Fruit fly (Drosophila melanogaster) whole organism, pupa: ENCODE data around the gene CG15046.

Experiments used
- CG10348 ChIP-seq: fragments of 200-800 bp; sonication (Bioruptor generic); IDR thresholded peaks from 2 replicates; pipeline ENCODE4 v1.3.6; 2022; ENCODE audit warnings: missing biosample characterization, missing genetic modification characterization
- CG12605 ChIP-seq: fragments of 200-800 bp; sonication (Bioruptor generic); IDR thresholded peaks from 2 replicates; pipeline ENCODE4 v1.3.6; 2022; ENCODE audit warnings: missing biosample characterization, missing genetic modification characterization
- CG13204 ChIP-seq: fragments of 200-800 bp; sonication (Bioruptor generic); optimal IDR thresholded peaks from 2 replicates; lab custom pipeline; 2018; ENCODE audit warnings: missing biosample characterization, mild to moderate bottlenecking, missing genetic modification characterization, moderate library complexity
- CG14655 ChIP-seq: fragments of 200-800 bp; sonication (Bioruptor generic); optimal IDR thresholded peaks from 3 replicates; lab custom pipeline; 2017; ENCODE audit warnings: mild to moderate bottlenecking, missing biosample characterization, missing genetic modification reagents, missing genetic modification characterization
- CG15710 ChIP-seq: fragments of 200-800 bp; sonication (Bioruptor generic); optimal IDR thresholded peaks from 2 replicates; lab custom pipeline; 2018; ENCODE audit warnings: missing biosample characterization, mild to moderate bottlenecking, missing genetic modification characterization, moderate library complexity
- CG17806 ChIP-seq: fragments of 200-800 bp; sonication (Bioruptor generic); optimal IDR thresholded peaks from 2 replicates; lab custom pipeline; 2018; ENCODE audit warnings: missing biosample characterization, mild to moderate bottlenecking, missing genetic modification characterization, moderate library complexity
- CG32121 ChIP-seq: fragments of 200-800 bp; sonication (Bioruptor generic); IDR thresholded peaks from 2 replicates; pipeline ENCODE4 v1.3.6; 2022; ENCODE audit warnings: missing biosample characterization, missing genetic modification characterization
- CG34367 ChIP-seq: fragments of 200-800 bp; sonication (Bioruptor generic); optimal IDR thresholded peaks from 2 replicates; lab custom pipeline; 2018; ENCODE audit warnings: missing biosample characterization, mild to moderate bottlenecking, missing genetic modification characterization
- CG4496 ChIP-seq: fragments of 200-800 bp; sonication (Bioruptor generic); IDR thresholded peaks from 3 replicates; pipeline ENCODE4 v1.3.6; 2022; ENCODE audit warnings: missing biosample characterization, missing genetic modification characterization
- CG8159 ChIP-seq: fragments of 200-800 bp; sonication (Bioruptor generic); optimal IDR thresholded peaks from 3 replicates; lab custom pipeline; 2018; ENCODE audit warnings: missing biosample characterization, mild to moderate bottlenecking, missing genetic modification characterization, moderate library complexity
- CG8301 ChIP-seq: fragments of 200-800 bp; sonication (Bioruptor generic); optimal IDR thresholded peaks from 2 replicates; lab custom pipeline; 2018; ENCODE audit warnings: missing biosample characterization, mild to moderate bottlenecking, missing genetic modification characterization
- CG9948 ChIP-seq: fragments of 200-800 bp; sonication (Bioruptor generic); optimal IDR thresholded peaks from 2 replicates; lab custom pipeline; 2018; ENCODE audit warnings: missing biosample characterization, mild to moderate bottlenecking, missing genetic modification characterization, moderate library complexity
- D1 ChIP-seq: fragments of 200-800 bp; sonication (Bioruptor generic); optimal IDR thresholded peaks from 2 replicates; lab custom pipeline; 2018; ENCODE audit warnings: missing biosample characterization, mild to moderate bottlenecking, missing genetic modification characterization, moderate library complexity
- EcR ChIP-seq: fragments of 200-800 bp; sonication (Bioruptor generic); optimal IDR thresholded peaks from 3 replicates; lab custom pipeline; 2019; ENCODE audit warnings: missing biosample characterization, missing genetic modification characterization, mild to moderate bottlenecking, moderate library complexity, missing genetic modification reagents
- Ets98B ChIP-seq: fragments of 200-800 bp; sonication (Bioruptor generic); IDR thresholded peaks from 2 replicates; pipeline ENCODE4 v1.3.6; 2022; ENCODE audit warnings: missing biosample characterization, missing genetic modification characterization
- Pif1A ChIP-seq: fragments of 200-800 bp; sonication (Bioruptor generic); optimal IDR thresholded peaks from 3 replicates; lab custom pipeline; 2016; ENCODE audit warnings: missing biosample characterization, missing genetic modification characterization
- Pif1B ChIP-seq: fragments of 200-800 bp; sonication (Bioruptor generic); optimal IDR thresholded peaks from 3 replicates; lab custom pipeline; 2016; ENCODE audit warnings: missing biosample characterization, missing genetic modification characterization
- Snoo ChIP-seq: fragments of 200-800 bp; sonication (Bioruptor generic); optimal IDR thresholded peaks from 3 replicates; lab custom pipeline; 2017; ENCODE audit warnings: missing biosample characterization, mild to moderate bottlenecking, missing genetic modification characterization, inconsistent platforms
- fd96Ca ChIP-seq: fragments of 200-800 bp; sonication (Bioruptor generic); IDR thresholded peaks from 3 replicates; pipeline ENCODE4 v1.3.6; 2022; ENCODE audit warnings: missing biosample characterization, missing genetic modification characterization
- rn ChIP-seq: fragments of 200-800 bp; sonication (Bioruptor generic); IDR thresholded peaks from 2 replicates; pipeline ENCODE4 v1.3.6; 2022; ENCODE audit warnings: missing biosample characterization, missing genetic modification characterization

Gene CG15046

dm6 chrX:18517415-18517814, 28.0 kb upstream of the CG15046 start:
- TF ChIP-seq CG14655 (GFP tag; lab: Kevin White, UChicago) (peak; percentile 10), CG15710 (tag; lab: Kevin White, UChicago) (peak; percentile 6), Pif1B (GFP tag; lab: Kevin White, UChicago) (no peak), CG12605 (peak; percentile 48; the same call in 1 of the 2 replicates), CG32121 (GFP tag; lab: Robert Waterston, UW) (peak; percentile 28; the same call in 1 of the 2 replicates), Pif1A (no peak), CG4496 (peak; percentile 77), CG13204 (GFP tag; lab: Kevin White, UChicago) (peak; percentile 48), Ets98B (peak; percentile 64)
- TF ChIP-seq, all 21 proteins: peak for 7

DNA sequence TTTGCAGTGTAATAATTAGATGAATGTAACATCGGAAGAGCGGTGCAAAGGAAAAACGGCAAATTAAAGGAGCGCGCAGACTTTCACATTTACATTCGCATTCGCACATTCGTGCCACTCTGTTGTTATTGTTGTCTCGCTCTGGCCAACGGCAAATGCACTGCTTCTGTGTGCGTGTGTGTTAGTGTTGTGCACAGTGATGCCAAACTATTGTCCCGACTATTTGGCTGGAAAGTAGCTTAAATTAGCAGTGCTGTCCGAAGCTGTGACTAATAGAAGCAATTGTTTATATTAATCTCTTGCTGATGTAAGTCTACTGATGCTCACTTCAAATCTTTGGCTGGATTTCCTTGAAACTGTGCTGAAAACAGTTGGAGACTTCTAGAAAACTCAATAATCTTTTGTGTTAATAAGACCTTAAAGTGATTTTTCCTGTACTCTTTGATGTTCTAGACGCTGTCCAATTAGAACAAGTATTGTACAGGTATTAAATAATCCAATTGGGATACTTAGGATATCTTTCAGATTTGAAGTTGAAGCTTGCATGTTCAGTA, 26.6 kb upstream of the CG15046 start:
- TF ChIP-seq Ets98B (no peak), CG9948 (no peak), CG8301 (tag; lab: Kevin White, UChicago) (no peak), CG12605 (peak; percentile 15; the same call in 1 of the 2 replicates), Pif1B (GFP tag; lab: Kevin White, UChicago) (no peak), D1 (tag; lab: Kevin White, UChicago) (no peak), CG15710 (tag; lab: Kevin White, UChicago) (no peak), Snoo (no peak), CG14655 (GFP tag; lab: Kevin White, UChicago) (peak; percentile 9), CG4496 (peak; percentile 68), CG17806 (no peak), Pif1A (no peak), fd96Ca (GFP tag; lab: Robert Waterston, UW) (0 out of 3 replicates have a peak, but pooled peaks have one; percentile 42), CG8159 (tag; lab: Kevin White, UChicago) (peak; percentile 21)

DNA sequence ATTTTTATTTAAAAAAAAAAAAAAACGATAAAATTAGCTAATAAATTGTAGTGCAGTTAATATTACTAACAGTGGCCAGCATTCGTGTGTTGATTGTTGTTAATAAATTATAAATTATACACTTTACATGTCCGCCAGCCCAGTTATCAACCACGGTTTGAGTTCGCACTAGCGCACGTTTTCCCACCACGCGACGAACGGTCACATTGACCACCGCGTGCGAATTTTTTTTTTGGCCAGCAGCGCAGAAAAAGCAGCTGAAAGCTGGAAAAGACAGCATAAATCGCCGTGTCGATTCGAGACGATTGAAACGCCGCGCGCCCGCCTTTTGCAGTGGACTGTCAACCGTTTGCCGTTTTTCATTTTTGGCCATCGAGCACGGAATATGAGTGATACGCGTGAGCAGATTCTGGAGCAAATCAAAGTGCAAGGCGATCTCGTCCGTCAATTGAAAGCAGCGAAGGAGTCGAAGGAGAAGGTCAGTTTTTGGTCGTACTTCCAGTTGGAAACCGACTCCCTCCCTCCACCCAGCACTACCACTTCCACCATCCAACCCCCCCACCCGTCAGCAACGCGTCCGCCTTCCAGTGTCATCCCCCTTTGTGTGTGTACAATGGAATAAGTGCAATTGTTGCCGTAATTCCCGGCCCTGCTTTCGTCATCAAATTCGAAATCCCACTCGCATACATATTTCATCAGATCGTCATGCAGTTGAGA, 25.9 kb upstream of the CG15046 start, which contains the start of the genes Bx and HisRS:
Bx (plus strand) TSS at position 224 of the 717 bp plus-strand sequence.
HisRS (plus strand) TSS at position 224 of the 717 bp plus-strand sequence.
- TF ChIP-seq CG4496 (peak; percentile 9; the same call in 2 of the 3 replicates), EcR (GFP tag; lab: Kevin White, UChicago) (peak; percentile 31), Ets98B (no peak)
- TF ChIP-seq, all 21 proteins: peak for 2

dm6 chrX:18514767-18515166, 25.3 kb upstream of the CG15046 start, which contains the start of gene CG6470:
Gene CG6470, minus strand, starts transcription at chrX:18514867.
- no peak for TF ChIP-seq Snoo
- no peak for TF ChIP-seq CG10348 (GFP tag; lab: Robert Waterston, UW)
- TF ChIP-seq fd96Ca (GFP tag; lab: Robert Waterston, UW): no peak

dm6 chrX:18512271-18512679, 22.9 kb upstream of the CG15046 start, which contains the start of gene Ggt-1:
Gene Ggt-1, minus strand, starts transcription at chrX:18512521.
- TF ChIP-seq CG34367 (tag; lab: Kevin White, UChicago) (no peak), CG10348 (GFP tag; lab: Robert Waterston, UW) (no peak), Pif1A (no peak), fd96Ca (GFP tag; lab: Robert Waterston, UW) (no peak), CG4496 (peak; percentile 39; the same call in 1 of the 3 replicates), CG32121 (GFP tag; lab: Robert Waterston, UW) (no peak), EcR (GFP tag; lab: Kevin White, UChicago) (no peak), CG15710 (tag; lab: Kevin White, UChicago) (no peak), CG8301 (tag; lab: Kevin White, UChicago) (no peak), CG8159 (tag; lab: Kevin White, UChicago) (no peak), CG17806 (no peak), Pif1B (GFP tag; lab: Kevin White, UChicago) (no peak), D1 (tag; lab: Kevin White, UChicago) (no peak), Ets98B (no peak), CG13204 (GFP tag; lab: Kevin White, UChicago) (peak; percentile 82), CG12605 (no peak)

dm6 chrX:18510884-18511283, 21.5 kb upstream of the CG15046 start:
- no peak for TF ChIP-seq CG32121 (GFP tag; lab: Robert Waterston, UW)

DNA sequence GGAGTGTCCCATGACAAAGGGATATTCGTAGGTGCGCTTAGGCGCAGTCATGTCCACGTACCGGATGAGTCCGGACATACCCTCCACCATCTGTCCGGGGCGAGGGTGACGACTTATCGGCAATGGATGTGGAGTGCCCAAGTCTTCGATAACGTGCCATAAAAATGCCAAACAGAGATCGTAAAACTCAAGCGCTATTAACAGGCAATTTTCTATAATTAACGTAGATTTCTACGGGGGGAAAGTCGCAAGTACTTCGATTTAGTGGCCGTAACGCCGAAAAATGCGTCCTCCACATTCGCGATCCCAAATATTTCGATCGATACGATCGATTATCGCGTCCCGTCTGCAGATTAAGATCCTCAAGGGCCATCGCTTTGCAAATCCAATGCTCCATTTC, 20.0 kb upstream of the CG15046 start:
- TF ChIP-seq Snoo: no peak
- TF ChIP-seq CG10348 (GFP tag; lab: Robert Waterston, UW): no peak
- no peak for TF ChIP-seq rn (GFP tag; lab: Robert Waterston, UW)
